Fruit fly (Drosophila melanogaster) whole organism, embryonic: ENCODE data around the gene Fbxl4.

ENCODE experiments used
- ATbp ChIP-seq: fragments of 200-800 bp; sonication (Bioruptor generic); optimal IDR thresholded peaks from 2 replicates; lab custom pipeline; 2017; ENCODE audit warnings: missing biosample characterization, mild to moderate bottlenecking, missing genetic modification characterization, missing genetic modification reagents
- Abd-B ChIP-seq: fragments of 200-800 bp; sonication (Bioruptor generic); optimal IDR thresholded peaks from 2 replicates; lab custom pipeline; 2018; ENCODE audit warnings: missing biosample characterization, mild to moderate bottlenecking, missing genetic modification characterization, moderate library complexity
- Atf3 ChIP-seq: fragments of 200-800 bp; sonication (Bioruptor generic); optimal IDR thresholded peaks from 3 replicates; lab custom pipeline; 2016; ENCODE audit warnings: missing biosample characterization, missing genetic modification characterization
- Atf6 ChIP-seq: fragments of 200-800 bp; sonication (Bioruptor generic); IDR thresholded peaks from 2 replicates; pipeline ENCODE4 v1.3.6; 2022; ENCODE audit warnings: missing biosample characterization, missing genetic modification characterization
- CG11398 ChIP-seq: fragments of 200-800 bp; sonication (Bioruptor generic); optimal IDR thresholded peaks from 2 replicates; lab custom pipeline; 2016; ENCODE audit warnings: missing biosample characterization, missing genetic modification characterization
- CG14050 ChIP-seq: fragments of 200-800 bp; sonication (Bioruptor generic); IDR thresholded peaks from 3 replicates; pipeline ENCODE4 v1.3.6; 2022; ENCODE audit warnings: missing biosample characterization, missing genetic modification characterization
- CG14965 ChIP-seq: fragments of 200-800 bp; sonication (Bioruptor generic); optimal IDR thresholded peaks from 2 replicates; lab custom pipeline; 2016; ENCODE audit warnings: missing biosample characterization, missing genetic modification characterization, borderline replicate concordance
- CG15601 ChIP-seq: fragments of 200-800 bp; sonication (Bioruptor generic); optimal IDR thresholded peaks from 3 replicates; lab custom pipeline; 2019; ENCODE audit warnings: missing biosample characterization, mild to moderate bottlenecking, missing genetic modification characterization, moderate library complexity
- CG16815 ChIP-seq: fragments of 200-800 bp; sonication (Bioruptor generic); optimal IDR thresholded peaks from 3 replicates; lab custom pipeline; 2017; ENCODE audit warnings: missing biosample characterization, mild to moderate bottlenecking, missing genetic modification characterization
- CG18262 ChIP-seq: fragments of 200-800 bp; optimal IDR thresholded peaks from 3 replicates; lab custom pipeline; 2019; ENCODE audit warnings: missing biosample characterization, mild to moderate bottlenecking, missing genetic modification characterization, moderate library complexity
- CG18764 ChIP-seq: fragments of 200-800 bp; sonication (Bioruptor generic); optimal IDR thresholded peaks from 3 replicates; lab custom pipeline; 2016; ENCODE audit warnings: missing biosample characterization, missing genetic modification characterization
- CG30020 ChIP-seq: fragments of 200-800 bp; optimal IDR thresholded peaks from 2 replicates; lab custom pipeline; 2019; ENCODE audit warnings: missing biosample characterization, mild to moderate bottlenecking, missing genetic modification characterization, moderate library complexity
- CG30403 ChIP-seq: fragments of 200-800 bp; sonication (Bioruptor generic); optimal IDR thresholded peaks from 3 replicates; lab custom pipeline; 2016; ENCODE audit warnings: missing biosample characterization, missing genetic modification characterization
- CG3065 ChIP-seq: fragments of 200-800 bp; sonication (Bioruptor generic); optimal IDR thresholded peaks from 2 replicates; lab custom pipeline; 2016; ENCODE audit warnings: missing biosample characterization, missing genetic modification characterization
- CG32767 ChIP-seq: fragments of 200-800 bp; sonication (Bioruptor generic); IDR thresholded peaks from 2 replicates; pipeline ENCODE4 v1.3.6; 2022; ENCODE audit warnings: missing biosample characterization, missing genetic modification characterization
- CG3281 ChIP-seq: fragments of 200-800 bp; sonication (Bioruptor generic); optimal IDR thresholded peaks from 3 replicates; lab custom pipeline; 2017; ENCODE audit warnings: missing biosample characterization, mild to moderate bottlenecking, missing genetic modification characterization
- CG34422 ChIP-seq: fragments of 200-800 bp; sonication (Bioruptor generic); IDR thresholded peaks from 3 replicates; pipeline ENCODE4 v1.3.6; 2022; ENCODE audit warnings: missing biosample characterization, missing genetic modification characterization
- CG6791 ChIP-seq: fragments of 200-800 bp; sonication (Bioruptor generic); IDR thresholded peaks from 3 replicates; pipeline ENCODE4 v1.3.6; 2022; ENCODE audit warnings: missing biosample characterization, missing genetic modification characterization; ENCODE audit not compliant: partially characterized antibody
- CG6854 ChIP-seq: fragments of 200-800 bp; sonication (Bioruptor generic); optimal IDR thresholded peaks from 3 replicates; lab custom pipeline; 2017; ENCODE audit warnings: missing biosample characterization, mild to moderate bottlenecking, missing genetic modification characterization
- CG7357 ChIP-seq: fragments of 200-800 bp; sonication (Bioruptor generic); IDR thresholded peaks from 3 replicates; pipeline ENCODE4 v1.3.6; 2022; ENCODE audit warnings: missing biosample characterization, missing genetic modification characterization
- CG9727 ChIP-seq: fragments of 200-800 bp; sonication (Bioruptor generic); optimal IDR thresholded peaks from 3 replicates; lab custom pipeline; 2017; ENCODE audit warnings: missing biosample characterization, mild to moderate bottlenecking, missing genetic modification characterization
- CoRest ChIP-seq: fragments of 200-800 bp; sonication (Bioruptor generic); optimal IDR thresholded peaks from 3 replicates; lab custom pipeline; 2018; ENCODE audit warnings: missing biosample characterization, mild to moderate bottlenecking, missing genetic modification characterization, moderate library complexity
- Dad ChIP-seq: fragments of 200-800 bp; sonication (Bioruptor generic); optimal IDR thresholded peaks from 3 replicates; lab custom pipeline; 2016; ENCODE audit warnings: missing biosample characterization, missing genetic modification characterization
- E2f1 ChIP-seq: fragments of 200-800 bp; sonication (Bioruptor generic); IDR thresholded peaks from 2 replicates; pipeline ENCODE4 v1.3.6; 2022; ENCODE audit warnings: missing biosample characterization, missing genetic modification characterization
- ERR ChIP-seq: fragments of 200-800 bp; sonication (Bioruptor generic); optimal IDR thresholded peaks from 2 replicates; lab custom pipeline; 2016; ENCODE audit warnings: missing biosample characterization, missing genetic modification characterization
- Ets97D ChIP-seq: fragments of 200-800 bp; sonication (Bioruptor generic); optimal IDR thresholded peaks from 3 replicates; lab custom pipeline; 2016; ENCODE audit warnings: missing biosample characterization, missing genetic modification characterization
- Fer3 ChIP-seq: fragments of 200-800 bp; sonication (Bioruptor generic); optimal IDR thresholded peaks from 2 replicates; lab custom pipeline; 2018; ENCODE audit warnings: missing biosample characterization, mild to moderate bottlenecking, missing genetic modification characterization, moderate library complexity
- HHEX ChIP-seq: fragments of 200-800 bp; sonication (Bioruptor generic); optimal IDR thresholded peaks from 3 replicates; lab custom pipeline; 2017; ENCODE audit warnings: missing biosample characterization, mild to moderate bottlenecking, missing genetic modification characterization, missing genetic modification reagents
- HLH54F ChIP-seq: fragments of 200-800 bp; sonication (Bioruptor generic); optimal IDR thresholded peaks from 3 replicates; lab custom pipeline; 2016; ENCODE audit warnings: missing biosample characterization, missing genetic modification characterization
- Hmr ChIP-seq: fragments of 200-800 bp; sonication (Bioruptor generic); optimal IDR thresholded peaks from 3 replicates; lab custom pipeline; 2017; ENCODE audit warnings: mild to moderate bottlenecking, missing biosample characterization, missing genetic modification reagents, missing genetic modification characterization
- MBD-R2 ChIP-seq: fragments of 200-800 bp; sonication (Bioruptor generic); IDR thresholded peaks from 2 replicates; pipeline ENCODE4 v1.3.6; 2022; ENCODE audit warnings: missing biosample characterization, missing genetic modification characterization
- MESR4 ChIP-seq: fragments of 200-800 bp; sonication (Bioruptor generic); optimal IDR thresholded peaks from 2 replicates; lab custom pipeline; 2018; ENCODE audit warnings: missing biosample characterization, mild to moderate bottlenecking, missing genetic modification characterization, moderate library complexity
- Max ChIP-seq: fragments of 200-800 bp; sonication (Bioruptor generic); optimal IDR thresholded peaks from 2 replicates; lab custom pipeline; 2016; ENCODE audit warnings: missing biosample characterization, mild to moderate bottlenecking, missing genetic modification characterization
- Neu2 ChIP-seq: fragments of 200-800 bp; sonication (Bioruptor generic); optimal IDR thresholded peaks from 3 replicates; lab custom pipeline; 2016; ENCODE audit warnings: missing biosample characterization, missing genetic modification characterization, borderline replicate concordance
- Nf-YC ChIP-seq: fragments of 200-800 bp; optimal IDR thresholded peaks from 3 replicates; lab custom pipeline; 2019; ENCODE audit warnings: missing biosample characterization, mild to moderate bottlenecking, missing genetic modification characterization, moderate library complexity
- Opbp ChIP-seq: fragments of 200-800 bp; sonication (Bioruptor generic); IDR thresholded peaks from 3 replicates; pipeline ENCODE4 v1.3.6; 2022; ENCODE audit warnings: missing biosample characterization, missing genetic modification characterization; ENCODE audit not compliant: partially characterized antibody
- Rfx ChIP-seq: fragments of 200-800 bp; sonication (Bioruptor generic); IDR thresholded peaks from 2 replicates; pipeline ENCODE4 v1.3.6; 2022; ENCODE audit warnings: missing biosample characterization, missing genetic modification characterization
- Rx ChIP-seq: fragments of 200-800 bp; sonication (Bioruptor generic); IDR thresholded peaks from 2 replicates; pipeline ENCODE4 v1.3.6; 2022; ENCODE audit warnings: missing biosample characterization, missing genetic modification characterization
- Six4 ChIP-seq: fragments of 200-800 bp; sonication (Bioruptor generic); optimal IDR thresholded peaks from 2 replicates; lab custom pipeline; 2016; ENCODE audit warnings: missing biosample characterization, missing genetic modification characterization
- ac ChIP-seq: fragments of 200-800 bp; sonication (Bioruptor generic); optimal IDR thresholded peaks from 3 replicates; lab custom pipeline; 2017; ENCODE audit warnings: missing biosample characterization, mild to moderate bottlenecking, missing genetic modification characterization
- ap ChIP-seq: fragments of 200-800 bp; sonication (Bioruptor generic); IDR thresholded peaks from 2 replicates; pipeline ENCODE4 v1.3.6; 2022; ENCODE audit warnings: missing biosample characterization, missing genetic modification characterization
- az2 ChIP-seq: fragments of 200-800 bp; sonication (Bioruptor generic); optimal IDR thresholded peaks from 3 replicates; lab custom pipeline; 2016; ENCODE audit warnings: missing biosample characterization, missing genetic modification characterization
- caup ChIP-seq: fragments of 200-800 bp; sonication (Bioruptor generic); optimal IDR thresholded peaks from 3 replicates; lab custom pipeline; 2017; ENCODE audit warnings: missing biosample characterization, mild to moderate bottlenecking, missing genetic modification characterization, moderate library complexity; ENCODE audit not compliant: severe bottlenecking
- crp ChIP-seq, 2 experiments: fragments of 200-800 bp; sonication (Bioruptor generic); optimal IDR thresholded peaks; 2 replicates in 1 of 2; 3 replicates in 1 of 2; lab custom pipeline; 2017; ENCODE audit warnings: missing biosample characterization in 2 of 2, missing genetic modification characterization in 2 of 2, mild to moderate bottlenecking in 1 of 2, moderate library complexity in 1 of 2
- da ChIP-seq: fragments of 200-800 bp; sonication (Bioruptor generic); optimal IDR thresholded peaks from 2 replicates; lab custom pipeline; 2016; ENCODE audit warnings: missing biosample characterization, missing genetic modification characterization
- gro ChIP-seq: fragments of 200-800 bp; sonication (Bioruptor generic); optimal IDR thresholded peaks from 2 replicates; lab custom pipeline; 2016; ENCODE audit warnings: missing biosample characterization, missing genetic modification characterization
- nerfin-1 ChIP-seq: fragments of 200-800 bp; sonication (Bioruptor generic); optimal IDR thresholded peaks from 3 replicates; lab custom pipeline; 2019; ENCODE audit warnings: missing biosample characterization, mild to moderate bottlenecking, missing genetic modification characterization, moderate library complexity
- peb ChIP-seq: fragments of 200-800 bp; sonication (Bioruptor generic); IDR thresholded peaks from 2 replicates; pipeline ENCODE4 v1.3.6; 2022; ENCODE audit warnings: missing biosample characterization, missing genetic modification characterization
- salm ChIP-seq: fragments of 200-800 bp; sonication (Bioruptor generic); optimal IDR thresholded peaks from 2 replicates; lab custom pipeline; 2018; ENCODE audit warnings: missing biosample characterization, mild to moderate bottlenecking, missing genetic modification characterization
- ttk ChIP-seq: fragments of 200-800 bp; sonication (Bioruptor generic); IDR thresholded peaks from 2 replicates; pipeline ENCODE4 v2.1.2; 2022; ENCODE audit warnings: missing biosample characterization, missing genetic modification characterization

Gene Fbxl4

dm6 chrX:14213509-14214154 lies 24.1 kb downstream of the Fbxl4 start (continued):
- TF ChIP-seq CG30403 (GFP tag; lab: Kevin White, UChicago) (peak; percentile 47), gro (GFP tag; lab: Kevin White, UChicago) (no peak), Abd-B (GFP tag; lab: Kevin White, UChicago) (peak; percentile 33), Atf6 (GFP tag; lab: Robert Waterston, UW) (0 out of 2 replicates have a peak, but pooled peaks have one; percentile 35), nerfin-1 (peak; percentile 24), E2f1 (GFP tag; lab: Robert Waterston, UW) (peak; percentile 45; the same call in 1 of the 2 replicates), Opbp (GFP tag; lab: Robert Waterston, UW) (no peak), CG3065 (GFP tag; lab: Kevin White, UChicago) (no peak), ap (GFP tag; lab: Robert Waterston, UW) (no peak), Ets97D (no peak), ac (no peak), CG7357 (GFP tag; lab: Robert Waterston, UW) (no peak), crp (GFP tag; optimal IDR thresholded peaks at IDR 0.05; lab: Kevin White, UChicago) (no peak), CG14050 (GFP tag; lab: Robert Waterston, UW) (no peak), ERR (GFP tag; lab: Kevin White, UChicago) (no peak), CG18764 (GFP tag; lab: Kevin White, UChicago) (no peak), HLH54F (GFP tag; lab: Kevin White, UChicago) (no peak), az2 (GFP tag; lab: Kevin White, UChicago) (peak; percentile 43), Rx (GFP tag; lab: Robert Waterston, UW) (no peak), CG32767 (GFP tag; lab: Robert Waterston, UW) (0 out of 2 replicates have a peak, but pooled peaks have one; percentile 26), CG9727 (GFP tag; lab: Kevin White, UChicago) (peak; percentile 4), CG34422 (GFP tag; lab: Robert Waterston, UW) (no peak), Dad (GFP tag; lab: Kevin White, UChicago) (peak; percentile 28), CoRest (tag; lab: Kevin White, UChicago) (peak; percentile 50), Fer3 (tag; lab: Kevin White, UChicago) (no peak), CG15601 (tag; lab: Kevin White, UChicago) (peak; percentile 45), Rfx (GFP tag; lab: Robert Waterston, UW) (peak; percentile 52), CG16815 (GFP tag; lab: Kevin White, UChicago) (no peak), da (GFP tag; lab: Kevin White, UChicago) (no peak), CG11398 (GFP tag; lab: Kevin White, UChicago) (no peak), Nf-YC (tag; lab: Kevin White, UChicago) (peak; percentile 17), Neu2 (GFP tag; lab: Kevin White, UChicago) (no peak), CG3281 (peak; percentile 20), MESR4 (GFP tag; lab: Kevin White, UChicago) (no peak), Six4 (GFP tag; lab: Kevin White, UChicago) (no peak), CG14965 (no peak), CG6791 (GFP tag; lab: Robert Waterston, UW) (no peak), CG6854 (no peak), salm (tag; lab: Kevin White, UChicago) (no peak), CG30020 (tag; lab: Kevin White, UChicago) (no peak), ATbp (GFP tag; lab: Kevin White, UChicago) (no peak), HHEX (GFP tag; lab: Kevin White, UChicago) (peak; percentile 61), peb (GFP tag; lab: Robert Waterston, UW) (0 out of 2 replicates have a peak, but pooled peaks have one; percentile 15), ttk (GFP tag; lab: Robert Waterston, UW) (0 out of 2 replicates have a peak, but pooled peaks have one; percentile 18), Hmr (peak; percentile 12), MBD-R2 (GFP tag; lab: Robert Waterston, UW) (no peak), Max (GFP tag; lab: Kevin White, UChicago) (no peak), caup (GFP tag; lab: Kevin White, UChicago) (no peak), Atf3 (GFP tag; lab: Kevin White, UChicago) (no peak), CG18262 (tag; lab: Kevin White, UChicago) (peak; percentile 46)
